Worm (Caenorhabditis elegans) whole organism, L3 larva: ENCODE data around the gene C09G12.17.

ENCODE experiments used
- R02D3.7 ChIP-seq: fragments of 150-350 bp; optimal IDR thresholded peaks from 2 replicates; lab custom pipeline; 2014; ENCODE audit warnings: missing biosample characterization, missing genetic modification characterization
- ZK546.5 ChIP-seq: sonication (generic microtip); optimal IDR thresholded peaks from 2 replicates; lab custom pipeline; 2017; ENCODE audit warnings: missing biosample characterization, missing genetic modification characterization
- ceh-9 ChIP-seq: sonication (generic microtip); optimal IDR thresholded peaks from 2 replicates; lab custom pipeline; 2018; ENCODE audit warnings: missing biosample characterization, missing genetic modification characterization
- daf-12 ChIP-seq: fragments of 150-350 bp; optimal IDR thresholded peaks from 2 replicates; lab custom pipeline; 2014; ENCODE audit warnings: missing biosample characterization, missing genetic modification reagents, missing genetic modification characterization
- lin-15B ChIP-seq: fragments of 150-350 bp; optimal IDR thresholded peaks from 2 replicates; lab custom pipeline; 2014; ENCODE audit warnings: missing biosample characterization, missing genetic modification characterization
- lin-39 ChIP-seq: fragments of 150-350 bp; optimal IDR thresholded peaks from 2 replicates; lab custom pipeline; 2018; ENCODE audit warnings: missing biosample characterization, missing genetic modification reagents, missing genetic modification characterization
- lsy-12 ChIP-seq: sonication (generic microtip); optimal IDR thresholded peaks from 2 replicates; lab custom pipeline; 2016; ENCODE audit warnings: mild to moderate bottlenecking, missing genetic modification characterization, missing compliant biosample characterization
- nhr-11 ChIP-seq: fragments of 150-350 bp; optimal IDR thresholded peaks from 2 replicates; lab custom pipeline; 2014; ENCODE audit warnings: missing biosample characterization, missing genetic modification characterization
- nhr-12 ChIP-seq: fragments of 150-350 bp; optimal IDR thresholded peaks from 2 replicates; lab custom pipeline; 2014; ENCODE audit warnings: missing biosample characterization, missing genetic modification characterization
- nhr-237 ChIP-seq: fragments of 150-350 bp; optimal IDR thresholded peaks from 2 replicates; lab custom pipeline; 2014; ENCODE audit warnings: missing biosample characterization, missing genetic modification characterization
- nhr-76 ChIP-seq: fragments of 150-350 bp; sonication (generic microtip); optimal IDR thresholded peaks from 5 replicates; lab custom pipeline; 2014; ENCODE audit warnings: missing biosample characterization, missing genetic modification characterization
- unc-39 ChIP-seq: sonication (generic microtip); optimal IDR thresholded peaks from 4 replicates; lab custom pipeline; 2017; ENCODE audit warnings: missing biosample characterization, missing genetic modification characterization
- zag-1 ChIP-seq: fragments of 150-350 bp; optimal IDR thresholded peaks from 2 replicates; lab custom pipeline; 2014; ENCODE audit warnings: missing biosample characterization, missing genetic modification characterization

- no peak for TF ChIP-seq daf-12 (tag; lab: Kevin White, UChicago)
- no peak for TF ChIP-seq nhr-12
- no peak for TF ChIP-seq ceh-9 (tag; lab: Kevin White, UChicago)
- no peak for TF ChIP-seq lin-15B (tag; lab: Kevin White, UChicago)
- no peak for TF ChIP-seq zag-1 (tag; lab: Kevin White, UChicago)
- no peak for TF ChIP-seq nhr-76 (tag; lab: Kevin White, UChicago)
- TF ChIP-seq lsy-12 (tag; lab: Kevin White, UChicago): no peak
- TF ChIP-seq lin-39 (tag; lab: Kevin White, UChicago): no peak
- TF ChIP-seq unc-39: no peak
- TF ChIP-seq nhr-237 (tag; lab: Kevin White, UChicago): no peak
- no peak for TF ChIP-seq ZK546.5
- TF ChIP-seq R02D3.7: no peak
- no peak for TF ChIP-seq nhr-11 (tag; lab: Kevin White, UChicago)
These were observed 19.1 kb downstream of the C09G12.17 start, which contains the start of gene srz-69 for ce11 chrIV:3477124-3477523.
